Worm (Caenorhabditis elegans) whole organism, L1 larva: ENCODE data around the gene C48D1.5.

Experiments used
- C16A3.4 ChIP-seq: fragments of 150-350 bp; optimal IDR thresholded peaks from 2 replicates; lab custom pipeline; 2014; ENCODE audit warnings: missing biosample characterization, missing genetic modification characterization
- Y116A8C.19 ChIP-seq: sonication (generic microtip); optimal IDR thresholded peaks from 2 replicates; lab custom pipeline; 2016; ENCODE audit warnings: missing compliant biosample characterization, missing genetic modification characterization, borderline replicate concordance
- aha-1 ChIP-seq: fragments of 150-350 bp; optimal IDR thresholded peaks from 2 replicates; lab custom pipeline; 2014; ENCODE audit warnings: missing biosample characterization, missing genetic modification characterization
- alr-1 ChIP-seq: fragments of 200-800 bp; sonication (Bioruptor generic); optimal IDR thresholded peaks from 2 replicates; lab custom pipeline; 2018; ENCODE audit warnings: borderline replicate concordance, mild to moderate bottlenecking, missing genetic modification characterization, missing compliant biosample characterization
- aly-2 ChIP-seq: fragments of 150-350 bp; optimal IDR thresholded peaks from 2 replicates; lab custom pipeline; 2014; ENCODE audit warnings: missing biosample characterization, missing genetic modification characterization
- ceh-8 ChIP-seq: fragments of 200-800 bp; sonication (Bioruptor generic); optimal IDR thresholded peaks from 2 replicates; lab custom pipeline; 2018; ENCODE audit warnings: mild to moderate bottlenecking, missing genetic modification characterization, moderate library complexity, missing compliant biosample characterization
- ceh-90 ChIP-seq: sonication (generic microtip); optimal IDR thresholded peaks from 2 replicates; lab custom pipeline; 2016; ENCODE audit warnings: missing genetic modification characterization, missing compliant biosample characterization
- dpl-1 ChIP-seq, 3 experiments: fragments of 150-350 bp in 2 of 3; sonication (generic microtip) in 1 of 3; optimal IDR thresholded peaks; 2 replicates each; lab custom pipeline; 2014 to 2017; ENCODE audit warnings: missing biosample characterization in 3 of 3, missing genetic modification characterization in 3 of 3, missing genetic modification reagents in 3 of 3
- dsc-1 ChIP-seq: sonication (generic microtip); optimal IDR thresholded peaks from 2 replicates; lab custom pipeline; 2016; ENCODE audit warnings: mild to moderate bottlenecking, missing genetic modification characterization, missing compliant biosample characterization
- efl-1 ChIP-seq, 4 experiments: fragments of 150-350 bp; optimal IDR thresholded peaks in 3 of 4; peaks in 1 of 4; 1 replicate in 1 of 4; 2 replicates in 3 of 4; lab custom pipeline; 2014; ENCODE audit warnings: missing biosample characterization in 2 of 4, missing genetic modification characterization in 2 of 4, missing genetic modification reagents in 2 of 4
- efl-3 ChIP-seq: fragments of 200-800 bp; sonication (Bioruptor generic); optimal IDR thresholded peaks from 2 replicates; lab custom pipeline; 2018; ENCODE audit warnings: mild to moderate bottlenecking, missing genetic modification characterization, missing compliant biosample characterization
- egl-13 ChIP-seq: sonication (generic microtip); optimal IDR thresholded peaks from 2 replicates; lab custom pipeline; 2016; ENCODE audit warnings: missing genotype, missing genetic modification reagents, missing genetic modification characterization, missing compliant biosample characterization
- elt-2 ChIP-seq: sonication (generic microtip); optimal IDR thresholded peaks from 2 replicates; lab custom pipeline; 2016; ENCODE audit warnings: missing genetic modification characterization, mild to moderate bottlenecking, inconsistent platforms, missing compliant biosample characterization, missing genetic modification reagents
- ets-5 ChIP-seq: fragments of 200-800 bp; sonication (Bioruptor generic); IDR thresholded peaks from 2 replicates; pipeline ENCODE4 v1.3.6; 2022; ENCODE audit warnings: missing genetic modification characterization, missing compliant biosample characterization
- fkh-4 ChIP-seq: sonication (generic microtip); optimal IDR thresholded peaks from 2 replicates; lab custom pipeline; 2016; ENCODE audit warnings: missing compliant biosample characterization, missing genetic modification characterization, borderline replicate concordance
- fkh-8 ChIP-seq: sonication (generic microtip); optimal IDR thresholded peaks from 2 replicates; lab custom pipeline; 2016; ENCODE audit warnings: mild to moderate bottlenecking, missing genetic modification characterization, missing compliant biosample characterization
- fos-1 ChIP-seq: fragments of 150-350 bp; optimal IDR thresholded peaks from 2 replicates; lab custom pipeline; 2014; ENCODE audit warnings: missing biosample characterization, missing genetic modification characterization
- grh-1 ChIP-seq: fragments of 200-800 bp; sonication (Bioruptor generic); IDR thresholded peaks from 2 replicates; pipeline ENCODE4 v1.3.6; 2022; ENCODE audit warnings: missing genetic modification reagents, missing genetic modification characterization, missing compliant biosample characterization
- lin-13 ChIP-seq: fragments of 150-350 bp; optimal IDR thresholded peaks from 2 replicates; lab custom pipeline; 2014; ENCODE audit warnings: missing biosample characterization, missing genetic modification reagents, missing genetic modification characterization
- lin-15B ChIP-seq: fragments of 150-350 bp; sonication (generic microtip); optimal IDR thresholded peaks from 3 replicates; lab custom pipeline; 2014; ENCODE audit warnings: missing biosample characterization, missing genetic modification characterization
- lin-35 ChIP-seq, 2 experiments: fragments of 150-350 bp; optimal IDR thresholded peaks; 2 replicates each; lab custom pipeline; 2014; ENCODE audit warnings: missing biosample characterization in 2 of 2, missing genetic modification characterization in 2 of 2, missing genetic modification reagents in 2 of 2
- lir-3 ChIP-seq: sonication (generic microtip); optimal IDR thresholded peaks from 2 replicates; lab custom pipeline; 2016; ENCODE audit warnings: mild to moderate bottlenecking, missing genetic modification characterization, moderate library complexity, missing compliant biosample characterization; ENCODE audit not compliant: poor library complexity
- lsy-2 ChIP-seq, 2 experiments: fragments of 150-350 bp; optimal IDR thresholded peaks; 2 replicates each; lab custom pipeline; 2014; ENCODE audit warnings: missing biosample characterization in 2 of 2, missing genetic modification characterization in 2 of 2
- mab-9 ChIP-seq: fragments of 200-800 bp; sonication (Bioruptor generic); IDR thresholded peaks from 2 replicates; pipeline ENCODE4 v1.3.6; 2022; ENCODE audit warnings: missing genetic modification reagents, missing genetic modification characterization, missing compliant biosample characterization
- mdl-1 ChIP-seq, 2 experiments: fragments of 150-350 bp; optimal IDR thresholded peaks; 2 replicates each; lab custom pipeline; 2014 to 2017; ENCODE audit warnings: missing biosample characterization in 2 of 2, missing genetic modification characterization in 2 of 2, inconsistent platforms in 1 of 2
- mep-1 ChIP-seq: fragments of 150-350 bp; optimal IDR thresholded peaks from 2 replicates; lab custom pipeline; 2014; ENCODE audit warnings: missing biosample characterization, missing genetic modification characterization
- nhr-11 ChIP-seq: fragments of 150-350 bp; optimal IDR thresholded peaks from 2 replicates; lab custom pipeline; 2014; ENCODE audit warnings: missing biosample characterization, missing genetic modification characterization
- nhr-20 ChIP-seq: sonication (generic microtip); optimal IDR thresholded peaks from 2 replicates; lab custom pipeline; 2016; ENCODE audit warnings: mild to moderate bottlenecking, missing genetic modification characterization, missing compliant biosample characterization
- nhr-237 ChIP-seq: fragments of 150-350 bp; optimal IDR thresholded peaks from 2 replicates; lab custom pipeline; 2014; ENCODE audit warnings: missing biosample characterization, missing genetic modification characterization
- nhr-47 ChIP-seq: sonication (generic microtip); optimal IDR thresholded peaks from 2 replicates; lab custom pipeline; 2016; ENCODE audit warnings: mild to moderate bottlenecking, missing genetic modification characterization, moderate library complexity, missing compliant biosample characterization
- nhr-76 ChIP-seq: sonication (generic microtip); optimal IDR thresholded peaks from 2 replicates; lab custom pipeline; 2017; ENCODE audit warnings: missing biosample characterization, missing genetic modification characterization
- nhr-85 ChIP-seq: sonication (generic microtip); peaks from one replicate; lab custom pipeline; 2016; ENCODE audit warnings: missing genetic modification characterization, inconsistent platforms, missing compliant biosample characterization
- pag-3 ChIP-seq: sonication (generic microtip); optimal IDR thresholded peaks from 2 replicates; lab custom pipeline; 2017; ENCODE audit warnings: missing genetic modification characterization, mild to moderate bottlenecking, missing compliant biosample characterization, antibody characterized with exemption, borderline replicate concordance; ENCODE audit not compliant: insufficient read depth
- rnt-1 ChIP-seq: sonication (generic microtip); optimal IDR thresholded peaks from 2 replicates; lab custom pipeline; 2016; ENCODE audit warnings: mild to moderate bottlenecking, missing genetic modification characterization, moderate library complexity, missing compliant biosample characterization
- snpc-4 ChIP-seq: fragments of 150-350 bp; optimal IDR thresholded peaks from 2 replicates; lab custom pipeline; 2014; ENCODE audit warnings: missing biosample characterization, missing genetic modification characterization
- snu-23 ChIP-seq: sonication (generic microtip); optimal IDR thresholded peaks from 2 replicates; lab custom pipeline; 2016; ENCODE audit warnings: missing genetic modification characterization, missing compliant biosample characterization
- swsn-7 ChIP-seq: sonication (generic microtip); optimal IDR thresholded peaks from 2 replicates; lab custom pipeline; 2016; ENCODE audit warnings: missing genetic modification characterization, missing compliant biosample characterization
- tbx-2 ChIP-seq: sonication (generic microtip); optimal IDR thresholded peaks from 2 replicates; lab custom pipeline; 2016; ENCODE audit warnings: missing genetic modification characterization, missing compliant biosample characterization
- tlp-1 ChIP-seq: fragments of 150-350 bp; optimal IDR thresholded peaks from 2 replicates; lab custom pipeline; 2014; ENCODE audit warnings: missing biosample characterization, missing genetic modification characterization
- unc-30 ChIP-seq: sonication (generic microtip); optimal IDR thresholded peaks from 2 replicates; lab custom pipeline; 2017; ENCODE audit warnings: missing biosample characterization, missing genetic modification characterization
- unc-86 ChIP-seq: sonication (generic microtip); optimal IDR thresholded peaks from 2 replicates; lab custom pipeline; 2016; ENCODE audit warnings: missing genetic modification characterization, missing compliant biosample characterization
- unc-98 ChIP-seq: fragments of 200-800 bp; sonication (Bioruptor generic); IDR thresholded peaks from 2 replicates; pipeline ENCODE4 v1.3.6; 2022; ENCODE audit warnings: missing genetic modification characterization, missing compliant biosample characterization
- vab-15 ChIP-seq: sonication (generic microtip); optimal IDR thresholded peaks from 2 replicates; lab custom pipeline; 2017; ENCODE audit warnings: missing genotype, mild to moderate bottlenecking, missing genetic modification characterization, missing compliant biosample characterization
- xbp-1 ChIP-seq: sonication (generic microtip); optimal IDR thresholded peaks from 2 replicates; lab custom pipeline; 2016; ENCODE audit warnings: missing genetic modification characterization, missing compliant biosample characterization
- zip-4 ChIP-seq: fragments of 200-800 bp; sonication (Bioruptor generic); optimal IDR thresholded peaks from 2 replicates; lab custom pipeline; 2018; ENCODE audit warnings: mild to moderate bottlenecking, missing genetic modification characterization, moderate library complexity, missing compliant biosample characterization

The C48D1.5 gene

ce11 chrIV:13247780-13248179 is 26.0 kb downstream of the C48D1.5 start:
- TF ChIP-seq mab-9 (no peak), efl-1 (optimal IDR thresholded peaks at IDR 0.05; lab: Kevin White, UChicago) (peak; percentile 0 to 17), efl-1 (GFP tag; optimal IDR thresholded peaks at IDR 0.05 in 1 of 2; lab: Kevin White, UChicago) (peak in 1 of 2 experiments; percentile 93), lin-35 (GFP tag; optimal IDR thresholded peaks at IDR 0.05; lab: Kevin White, UChicago) (peak in 1 of 2 experiments; percentile 34), dpl-1 (GFP tag; optimal IDR thresholded peaks at IDR 0.05; lab: Kevin White, UChicago) (peak in 1 of 3 experiments; percentile 24), lin-13 (GFP tag; lab: Kevin White, UChicago) (no peak), grh-1 (GFP tag; lab: Robert Waterston, UW) (no peak)

ce11 chrIV:13250243-13250642 is 28.5 kb downstream of the C48D1.5 start:
- TF ChIP-seq alr-1 (no peak), lin-15B (tag; lab: Kevin White, UChicago) (no peak), lin-13 (GFP tag; lab: Kevin White, UChicago) (no peak), swsn-7 (tag; lab: Kevin White, UChicago) (no peak), unc-30 (tag; lab: Kevin White, UChicago) (no peak), dsc-1 (tag; lab: Kevin White, UChicago) (no peak), mab-9 (no peak), aha-1 (tag; lab: Kevin White, UChicago) (no peak), fkh-4 (tag; lab: Kevin White, UChicago) (no peak), tlp-1 (tag; lab: Kevin White, UChicago) (no peak), unc-86 (tag; lab: Kevin White, UChicago) (no peak), zip-4 (GFP tag; lab: Kevin White, UChicago) (no peak), snu-23 (no peak), unc-98 (GFP tag; lab: Robert Waterston, UW) (no peak), efl-3 (GFP tag; lab: Kevin White, UChicago) (no peak)

DNA sequence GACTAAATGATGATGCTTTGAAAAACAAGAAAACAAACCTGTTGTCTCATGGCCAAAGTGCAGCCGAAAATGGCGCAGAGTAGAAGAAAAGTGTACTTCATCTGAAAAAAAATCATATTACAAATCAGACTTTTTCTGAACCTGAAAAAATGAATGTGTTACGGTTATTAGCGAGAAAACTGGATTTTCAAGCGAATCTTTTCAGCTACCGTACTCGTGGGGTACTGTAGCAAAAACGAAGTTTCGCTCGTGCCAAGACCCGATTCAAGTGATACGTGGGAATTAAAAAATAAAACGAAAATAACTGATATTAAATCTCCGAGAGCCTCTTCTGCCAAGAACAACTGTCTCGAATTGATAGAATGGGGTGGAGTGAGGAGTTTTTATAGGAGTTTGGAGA is 30.5 kb downstream of the C48D1.5 start, which contains the start of gene ttr-51:
Gene ttr-51 (minus strand): TSS at position 101 of the 400 bp plus-strand sequence.
- TF ChIP-seq rnt-1 (tag; lab: Kevin White, UChicago) (peak; percentile 15), Y116A8C.19 (tag; lab: Kevin White, UChicago) (no peak), nhr-47 (no peak)

DNA sequence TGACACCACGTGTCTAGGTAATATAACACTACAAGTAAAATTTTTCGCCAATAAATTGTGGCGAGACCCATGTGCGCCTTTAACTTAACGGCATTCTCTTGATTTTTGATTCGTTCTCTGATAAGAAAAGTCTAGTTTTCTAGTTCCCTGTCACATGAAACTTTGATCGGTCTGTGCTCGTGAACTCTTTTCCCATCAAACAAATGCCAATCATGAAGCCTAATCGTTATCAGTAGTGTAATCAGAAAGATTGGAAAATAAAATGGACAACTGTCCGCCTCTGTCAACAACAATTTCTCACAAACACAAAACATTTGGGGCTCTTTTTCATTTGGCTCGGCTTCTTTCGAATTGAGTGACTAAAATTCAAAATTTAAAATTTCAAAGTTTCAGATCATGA is 32.1 kb downstream of the C48D1.5 start, which contains the start of gene ttr-45:
Gene ttr-45 (plus strand): TSS at position 385 of the 400 bp plus-strand sequence.
- TF ChIP-seq fkh-8 (tag; lab: Kevin White, UChicago), result no peak
- TF ChIP-seq lsy-2 (tag; optimal IDR thresholded peaks at IDR 0.05; lab: Kevin White, UChicago), result peak; percentile 25 to 58
- no peak for TF ChIP-seq ets-5 (GFP tag; lab: Robert Waterston, UW)
- TF ChIP-seq ceh-90 (tag; lab: Kevin White, UChicago), result no peak
- no peak for TF ChIP-seq swsn-7 (tag; lab: Kevin White, UChicago)
- TF ChIP-seq vab-15 (tag; lab: Kevin White, UChicago), result no peak
- peak; percentile 92 for TF ChIP-seq nhr-20 (tag; lab: Kevin White, UChicago)
- no peak for TF ChIP-seq nhr-47
- no peak for TF ChIP-seq ceh-8
- no peak for TF ChIP-seq nhr-85 (tag; lab: Kevin White, UChicago)
- no peak for TF ChIP-seq xbp-1 (tag; lab: Kevin White, UChicago)
- no peak for TF ChIP-seq unc-30 (tag; lab: Kevin White, UChicago)
- no peak for TF ChIP-seq aly-2 (tag; lab: Kevin White, UChicago)
- no peak for TF ChIP-seq fos-1 (tag; lab: Kevin White, UChicago)
- TF ChIP-seq egl-13 (tag; lab: Kevin White, UChicago), result no peak
- TF ChIP-seq C16A3.4 (tag; lab: Kevin White, UChicago), result peak; percentile 24
- TF ChIP-seq nhr-237 (tag; lab: Kevin White, UChicago), result no peak
- no peak for TF ChIP-seq efl-3 (GFP tag; lab: Kevin White, UChicago)
- TF ChIP-seq alr-1, result no peak
- no peak for TF ChIP-seq mab-9
- peak; percentile 19 for TF ChIP-seq snu-23
- TF ChIP-seq mdl-1 (tag; optimal IDR thresholded peaks at IDR 0.05; lab: Kevin White, UChicago), result peak in 1 of 2 experiments; percentile 24
- TF ChIP-seq lir-3, result no peak
- peak in 1 of 2 experiments; percentile 49 for TF ChIP-seq lin-35 (GFP tag; optimal IDR thresholded peaks at IDR 0.05; lab: Kevin White, UChicago)
- peak; percentile 82 for TF ChIP-seq pag-3
- TF ChIP-seq mep-1 (tag; lab: Kevin White, UChicago), result no peak
- TF ChIP-seq elt-2 (tag; lab: Kevin White, UChicago), result peak; percentile 94
- no peak for TF ChIP-seq snpc-4
- no peak for TF ChIP-seq nhr-76 (tag; lab: Kevin White, UChicago)
- no peak for TF ChIP-seq nhr-11 (tag; lab: Kevin White, UChicago)
- TF ChIP-seq zip-4 (GFP tag; lab: Kevin White, UChicago), result no peak
- no peak for TF ChIP-seq tbx-2 (tag; lab: Kevin White, UChicago)
